Worm (Caenorhabditis elegans): ENCODE measurements around the gene nhr-196.

DNA sequence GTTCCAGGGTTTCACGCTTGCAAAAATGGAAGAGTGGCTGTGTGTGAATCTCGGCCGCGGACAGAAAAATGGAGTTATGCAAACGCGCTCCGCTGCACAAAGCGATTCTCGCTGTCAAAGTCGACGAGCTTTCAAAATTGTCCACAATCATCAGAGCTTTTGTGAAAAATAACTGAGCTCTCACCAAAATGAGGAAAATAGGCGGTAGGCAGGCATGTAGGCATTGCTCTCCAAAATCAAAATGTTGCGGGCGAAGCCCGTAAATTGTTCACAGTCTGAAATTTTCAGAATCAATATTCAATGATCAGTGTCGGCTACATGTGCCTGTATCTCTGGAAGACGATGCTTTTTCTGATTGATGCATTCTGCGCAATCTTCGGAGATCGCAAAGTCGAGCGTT is 16.6 kb upstream of the nhr-196 start, which contains the start of gene K06B4.4:
- TF ChIP-seq irx-1 (tag; optimal IDR thresholded peaks at IDR 0.05): no peak
- TF ChIP-seq nhr-11 (tag; optimal IDR thresholded peaks at IDR 0.05): no peak
- no peak for TF ChIP-seq tlp-1 (tag; optimal IDR thresholded peaks at IDR 0.05)
- TF ChIP-seq elt-2 (tag; optimal IDR thresholded peaks at IDR 0.05): no peak
